Worm (Caenorhabditis elegans) whole organism, midembryonic: ENCODE results near the gene dcr-1.

Experiments used
- cog-1 ChIP-seq: sonication (generic microtip); optimal IDR thresholded peaks from 2 replicates; lab custom pipeline; 2016; ENCODE audit warnings: missing genetic modification characterization, missing compliant biosample characterization
- klf-2 ChIP-seq: fragments of 200-800 bp; sonication (Bioruptor generic); conservative IDR thresholded peaks from 2 replicates; pipeline ENCODE4 v1.3.6; 2022; ENCODE audit warnings: missing genetic modification reagents, missing genetic modification characterization, missing compliant biosample characterization
- med-1 ChIP-seq: sonication (generic microtip); optimal IDR thresholded peaks from 2 replicates; lab custom pipeline; 2017; ENCODE audit warnings: missing genetic modification characterization, mild to moderate bottlenecking, missing compliant biosample characterization, antibody characterized with exemption, missing genetic modification reagents; ENCODE audit not compliant: insufficient read depth
- ztf-23 ChIP-seq: fragments of 200-800 bp; sonication (Bioruptor generic); IDR thresholded peaks from 2 replicates; pipeline ENCODE4 v1.3.6; 2022; ENCODE audit warnings: missing genetic modification reagents, missing genetic modification characterization, missing compliant biosample characterization

DNA sequence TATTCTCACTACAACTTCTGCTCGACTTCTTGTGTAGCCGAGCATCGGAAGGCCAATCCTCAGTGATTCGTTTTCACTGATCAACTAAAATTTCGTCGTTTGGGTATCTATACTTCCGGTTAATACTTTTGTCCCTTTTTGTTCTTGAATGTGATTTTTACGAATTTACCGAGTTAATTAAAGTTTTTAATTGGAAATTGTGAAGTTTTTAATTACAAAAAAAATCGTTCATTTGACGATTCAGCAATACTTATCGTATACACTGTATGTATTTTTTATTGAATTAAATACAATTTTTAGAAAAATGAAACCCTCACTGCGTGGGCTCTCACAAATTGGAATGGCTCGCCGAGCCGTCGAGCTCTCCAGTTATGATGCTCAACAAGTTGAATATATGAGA, 11.3 kb upstream of the dcr-1 start, which contains the start of gene idi-1:
- TF ChIP-seq ztf-23 (GFP tag; lab: Robert Waterston, UW) (no peak), cog-1 (no peak), klf-2 (GFP tag; lab: Robert Waterston, UW) (no peak), med-1 (GFP tag; lab: Kevin White, UChicago) (no peak)
